Worm (Caenorhabditis elegans) whole organism, L4 larva: ENCODE results near the gene R05D3.8.

Experiments
- aha-1 ChIP-seq: fragments of 150-350 bp; peaks from one replicate; lab custom pipeline; 2014; ENCODE audit warnings: missing biosample characterization, missing genetic modification characterization
- set-16 ChIP-seq: fragments of 200-800 bp; sonication (Bioruptor generic); IDR thresholded peaks from 2 replicates; pipeline ENCODE4 v1.3.6; 2022; ENCODE audit warnings: missing genetic modification reagents, missing genetic modification characterization, missing compliant biosample characterization

DNA sequence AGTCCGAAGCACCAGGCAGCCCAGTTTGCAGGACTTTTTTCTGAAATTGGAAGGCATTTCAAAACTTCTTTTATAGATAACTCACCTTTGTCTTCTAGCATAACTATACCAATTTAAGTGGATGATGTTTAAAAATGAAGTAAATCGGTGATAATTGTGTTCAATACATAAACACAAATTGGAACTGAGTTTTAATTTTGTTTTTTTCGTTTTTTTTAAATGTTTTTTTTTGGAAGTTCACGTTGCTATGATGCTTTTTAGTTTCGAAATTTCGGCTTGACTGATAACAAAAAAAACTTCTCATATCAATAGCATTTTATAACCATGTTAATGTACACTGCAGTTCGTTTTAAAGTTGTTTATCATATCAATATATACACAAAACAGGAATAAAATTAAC, 31.4 kb upstream of the R05D3.8 start, which contains the start of gene ZK353.4:
- no peak for TF ChIP-seq aha-1
- TF ChIP-seq set-16 (GFP tag; lab: Robert Waterston, UW), result no peak
